Worm (Caenorhabditis elegans): ENCODE data around the gene snf-12.

snf-12 gene

ce11 chrX:9028909-9029520, at the start of gene snf-12:
Gene snf-12 (plus strand): TSS chrX:9029470.
- no peak for TF ChIP-seq alr-1 (tag; optimal IDR thresholded peaks at IDR 0.05)
- TF ChIP-seq unc-39 (tag; optimal IDR thresholded peaks at IDR 0.05) = no peak
- TF ChIP-seq skn-1 (tag; optimal IDR thresholded peaks at IDR 0.05) = no peak
- no peak for TF ChIP-seq dmd-4 (tag; optimal IDR thresholded peaks at IDR 0.05)
- no peak for TF ChIP-seq gmeb-1 (tag; optimal IDR thresholded peaks at IDR 0.05)
- no peak for TF ChIP-seq nhr-10 (tag; optimal IDR thresholded peaks at IDR 0.05)
- TF ChIP-seq sem-4 (tag; optimal IDR thresholded peaks at IDR 0.05) = no peak
- TF ChIP-seq nhr-129 (tag; optimal IDR thresholded peaks at IDR 0.05) = no peak
- TF ChIP-seq sma-3 (GFP tag; optimal IDR thresholded peaks at IDR 0.05) = peak; percentile 35
- TF ChIP-seq blmp-1 (tag; optimal IDR thresholded peaks at IDR 0.05; ENCODE audit: insufficient read depth) = no peak
- TF ChIP-seq aly-2 (tag; optimal IDR thresholded peaks at IDR 0.05) = no peak
- no peak for TF ChIP-seq lsy-2 (tag; optimal IDR thresholded peaks at IDR 0.05)
- TF ChIP-seq zag-1 (tag; optimal IDR thresholded peaks at IDR 0.05) = no peak
- TF ChIP-seq sma-9 (GFP tag; optimal IDR thresholded peaks at IDR 0.05) = no peak
- TF ChIP-seq sma-9 (tag; optimal IDR thresholded peaks at IDR 0.05) = no peak
- TF ChIP-seq nhr-25 (tag; optimal IDR thresholded peaks at IDR 0.05) = peak; percentile 63

- TF ChIP-seq nhr-10 (tag; optimal IDR thresholded peaks at IDR 0.05) (no peak), nhr-25 (tag; optimal IDR thresholded peaks at IDR 0.05) (no peak), sma-3 (GFP tag; optimal IDR thresholded peaks at IDR 0.05) (no peak), nhr-23 (tag; optimal IDR thresholded peaks at IDR 0.05) (no peak), zag-1 (tag; optimal IDR thresholded peaks at IDR 0.05) (no peak), lin-13 (GFP tag; optimal IDR thresholded peaks at IDR 0.05) (no peak), ztf-1 (GFP tag; conservative IDR thresholded peaks at IDR 0.05) (no peak), fos-1 (tag; optimal IDR thresholded peaks at IDR 0.05) (no peak), snpc-4 (tag; optimal IDR thresholded peaks at IDR 0.05) (no peak), peb-1 (tag; optimal IDR thresholded peaks at IDR 0.05) (no peak), ztf-11 (tag; optimal IDR thresholded peaks at IDR 0.05) (no peak), elt-3 (tag; optimal IDR thresholded peaks at IDR 0.05) (no peak), ama-1 (optimal IDR thresholded peaks at IDR 0.05) (no peak), sem-4 (tag; optimal IDR thresholded peaks at IDR 0.05) (no peak), dmd-4 (tag; optimal IDR thresholded peaks at IDR 0.05) (no peak), nhr-11 (tag; optimal IDR thresholded peaks at IDR 0.05) (no peak), ceh-16 (tag; optimal IDR thresholded peaks at IDR 0.05) (no peak), unc-55 (GFP tag; optimal IDR thresholded peaks at IDR 0.05) (no peak)
Measured at ce11 chrX:8980676-8981075, 48.6 kb upstream of the snf-12 start, which contains the start of gene nmur-1. Gene nmur-1 (plus strand): TSS chrX:8980976.

- TF ChIP-seq sem-4 (tag; optimal IDR thresholded peaks at IDR 0.05) = no peak
- TF ChIP-seq C34F6.9 (tag; optimal IDR thresholded peaks at IDR 0.05) = peak; percentile 4
- no peak for TF ChIP-seq mbf-1 (tag; optimal IDR thresholded peaks at IDR 0.05)
- TF ChIP-seq F13H6.1 (tag; optimal IDR thresholded peaks at IDR 0.05) = peak; percentile 63
- no peak for TF ChIP-seq nhr-12 (tag; optimal IDR thresholded peaks at IDR 0.05)
- TF ChIP-seq unc-62 (GFP tag; optimal IDR thresholded peaks at IDR 0.05) = no peak
- no peak for TF ChIP-seq lin-11 (tag; optimal IDR thresholded peaks at IDR 0.05)
- peak; percentile 50 for TF ChIP-seq nhr-129 (tag; optimal IDR thresholded peaks at IDR 0.05)
- TF ChIP-seq Y55F3AM.14 (GFP tag; optimal IDR thresholded peaks at IDR 0.05) = peak; percentile 20
- no peak for TF ChIP-seq nhr-25 (tag; optimal IDR thresholded peaks at IDR 0.05)
- peak in 1 of 2 experiments; percentile 24 for TF ChIP-seq lsy-2 (tag; optimal IDR thresholded peaks at IDR 0.05)
Measured at ce11 chrX:8986452-8986851, 42.8 kb upstream of the snf-12 start.

ce11 chrX:8987828-8988227, 41.4 kb upstream of the snf-12 start, which contains the start of gene twk-18:
Gene twk-18 (plus strand): TSS chrX:8988128.
- TF ChIP-seq zag-1 (tag; optimal IDR thresholded peaks at IDR 0.05) (no peak), lsy-2 (tag; optimal IDR thresholded peaks at IDR 0.05) (no peak), elt-1 (tag; optimal IDR thresholded peaks at IDR 0.05) (no peak), nhr-77 (tag; optimal IDR thresholded peaks at IDR 0.05) (no peak), nhr-21 (tag; optimal IDR thresholded peaks at IDR 0.05) (no peak), fos-1 (tag; optimal IDR thresholded peaks at IDR 0.05) (no peak), ztf-1 (GFP tag; conservative IDR thresholded peaks at IDR 0.05) (no peak), ZK546.5 (tag; optimal IDR thresholded peaks at IDR 0.05) (no peak), ama-1 (optimal IDR thresholded peaks at IDR 0.05) (no peak), Y55F3AM.14 (GFP tag; optimal IDR thresholded peaks at IDR 0.05) (no peak), mbf-1 (tag; optimal IDR thresholded peaks at IDR 0.05) (no peak), nhr-11 (tag; optimal IDR thresholded peaks at IDR 0.05) (no peak), sem-4 (tag; optimal IDR thresholded peaks at IDR 0.05) (no peak), ceh-16 (tag; optimal IDR thresholded peaks at IDR 0.05) (no peak), blmp-1 (tag; optimal IDR thresholded peaks at IDR 0.05; ENCODE audit: insufficient read depth) (no peak), sma-3 (GFP tag; optimal IDR thresholded peaks at IDR 0.05) (no peak), unc-39 (tag; optimal IDR thresholded peaks at IDR 0.05) (no peak), ztf-4 (tag; optimal IDR thresholded peaks at IDR 0.05) (no peak), F13H6.1 (tag; optimal IDR thresholded peaks at IDR 0.05) (no peak)
